Worm (Caenorhabditis elegans) whole organism, L1 larva: ENCODE measurements around the gene srj-49.

Source experiments
- ama-1 ChIP-seq: fragments of 150-350 bp; optimal IDR thresholded peaks from 2 replicates; lab custom pipeline; 2014
- dpl-1 ChIP-seq, 3 experiments: fragments of 150-350 bp in 2 of 3; sonication (generic microtip) in 1 of 3; optimal IDR thresholded peaks; 2 replicates each; lab custom pipeline; 2014 to 2017; ENCODE audit warnings: missing biosample characterization in 3 of 3, missing genetic modification characterization in 3 of 3, missing genetic modification reagents in 3 of 3
- egl-27 ChIP-seq, 2 experiments: fragments of 150-350 bp in 1 of 2; sonication (generic microtip); optimal IDR thresholded peaks; 3 replicates each; lab custom pipeline; 2017 to 2018; ENCODE audit warnings: missing biosample characterization in 2 of 2, missing genetic modification characterization in 2 of 2, missing genetic modification reagents in 2 of 2
- fkh-10 ChIP-seq: sonication (generic microtip); optimal IDR thresholded peaks from 2 replicates; lab custom pipeline; 2017; ENCODE audit warnings: missing biosample characterization, missing genetic modification reagents, missing genetic modification characterization
- fos-1 ChIP-seq: fragments of 150-350 bp; optimal IDR thresholded peaks from 2 replicates; lab custom pipeline; 2014; ENCODE audit warnings: missing biosample characterization, missing genetic modification characterization
- lin-13 ChIP-seq: fragments of 150-350 bp; optimal IDR thresholded peaks from 2 replicates; lab custom pipeline; 2014; ENCODE audit warnings: missing biosample characterization, missing genetic modification reagents, missing genetic modification characterization
- lin-39 ChIP-seq: fragments of 150-350 bp; optimal IDR thresholded peaks from 2 replicates; lab custom pipeline; 2014; ENCODE audit warnings: missing biosample characterization, missing genetic modification reagents, missing genetic modification characterization
- lsy-2 ChIP-seq, 2 experiments: fragments of 150-350 bp; optimal IDR thresholded peaks; 2 replicates each; lab custom pipeline; 2014; ENCODE audit warnings: missing biosample characterization in 2 of 2, missing genetic modification characterization in 2 of 2
- pqm-1 ChIP-seq: sonication (generic microtip); optimal IDR thresholded peaks from 3 replicates; lab custom pipeline; 2017; ENCODE audit warnings: missing biosample characterization, missing genetic modification characterization
- skn-1 ChIP-seq: fragments of 150-350 bp; optimal IDR thresholded peaks from 2 replicates; lab custom pipeline; 2014; ENCODE audit warnings: missing biosample characterization, missing genetic modification characterization
- unc-130 ChIP-seq: fragments of 150-350 bp; optimal IDR thresholded peaks from 2 replicates; lab custom pipeline; 2017; ENCODE audit warnings: missing biosample characterization, missing genetic modification characterization, inconsistent platforms
- unc-30 ChIP-seq: sonication (generic microtip); optimal IDR thresholded peaks from 2 replicates; lab custom pipeline; 2017; ENCODE audit warnings: missing biosample characterization, missing genetic modification characterization
- zag-1 ChIP-seq: fragments of 150-350 bp; optimal IDR thresholded peaks from 2 replicates; lab custom pipeline; 2014; ENCODE audit warnings: missing biosample characterization, missing genetic modification characterization

DNA sequence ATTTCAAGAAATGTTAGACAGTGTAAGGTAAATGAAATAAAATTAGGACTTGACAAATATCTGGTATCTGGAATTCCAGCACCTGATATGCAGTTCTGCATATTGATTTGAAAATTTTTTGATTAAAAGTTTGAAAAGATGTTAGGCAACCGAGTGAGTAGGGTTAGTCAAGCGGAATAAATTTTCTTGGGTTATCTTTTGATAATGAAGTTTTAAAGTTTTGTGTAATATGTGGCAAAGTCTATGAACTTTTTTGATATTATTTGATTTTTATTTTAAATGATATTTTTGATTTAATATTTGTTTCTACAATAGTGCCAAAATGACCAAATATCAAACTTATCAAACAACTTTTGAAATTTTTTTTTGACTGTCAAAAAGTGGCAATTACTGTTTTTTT is 21.4 kb upstream of the srj-49 start, which contains the start of gene srh-241:
- TF ChIP-seq skn-1 (tag; lab: Kevin White, UChicago) (no peak), dpl-1 (GFP tag; optimal IDR thresholded peaks at IDR 0.05; lab: Kevin White, UChicago) (no peak), fkh-10 (GFP tag; lab: Kevin White, UChicago) (no peak), pqm-1 (no peak), lin-13 (GFP tag; lab: Kevin White, UChicago) (no peak), fos-1 (tag; lab: Kevin White, UChicago) (no peak), ama-1 (lab: Kevin White, UChicago) (no peak), unc-130 (tag; lab: Kevin White, UChicago) (no peak), unc-30 (no peak), egl-27 (tag; optimal IDR thresholded peaks at IDR 0.05; lab: Kevin White, UChicago) (no peak), lin-39 (tag; lab: Kevin White, UChicago) (no peak), lsy-2 (tag; optimal IDR thresholded peaks at IDR 0.05; lab: Kevin White, UChicago) (no peak), zag-1 (tag; lab: Kevin White, UChicago) (no peak)
